Fruit fly (Drosophila melanogaster): ENCODE measurements around the gene CheB38b.

DNA sequence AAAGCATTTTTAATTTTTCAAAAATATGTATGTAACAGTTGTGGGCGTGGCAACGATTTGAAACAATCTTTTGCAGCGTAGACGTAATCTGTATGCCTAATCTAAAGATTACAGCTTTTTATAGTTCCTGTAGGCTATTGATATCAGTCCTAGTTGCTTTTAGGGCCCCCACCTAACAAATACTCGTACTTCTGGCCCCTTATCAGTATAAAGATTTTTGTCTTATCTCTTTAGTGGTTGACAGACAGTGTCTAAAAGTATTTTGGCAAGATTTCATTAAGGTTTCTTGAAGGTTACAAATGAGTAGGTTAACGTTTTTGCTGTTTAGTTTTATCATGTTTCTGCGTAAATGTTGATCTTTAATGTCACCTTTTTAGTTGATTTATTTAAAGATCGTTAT, 11.6 kb upstream of the CheB38b start:
- TF ChIP-seq h (optimal IDR thresholded peaks at IDR 0.05) (no peak), psq (optimal IDR thresholded peaks at IDR 0.05) (no peak), Myc (optimal IDR thresholded peaks at IDR 0.05) (no peak)
